Fruit fly (Drosophila melanogaster) whole organism, prepupa: ENCODE data around the gene CG8176.

ENCODE experiments used
- Blimp-1 ChIP-seq: fragments of 200-800 bp; sonication (Bioruptor generic); optimal IDR thresholded peaks from 3 replicates; lab custom pipeline; 2017; ENCODE audit warnings: missing biosample characterization, missing genetic modification characterization, mild to moderate bottlenecking, moderate library complexity, missing genetic modification reagents
- CG10669 ChIP-seq: fragments of 200-800 bp; sonication (Bioruptor generic); optimal IDR thresholded peaks from 3 replicates; lab custom pipeline; 2018; ENCODE audit warnings: missing biosample characterization, mild to moderate bottlenecking, missing genetic modification characterization, moderate library complexity
- CG11294 ChIP-seq: fragments of 200-800 bp; sonication (Bioruptor generic); IDR thresholded peaks from 2 replicates; pipeline ENCODE4 v1.3.6; 2022; ENCODE audit warnings: missing biosample characterization, missing genetic modification characterization
- CG11762 ChIP-seq: fragments of 200-800 bp; sonication (Bioruptor generic); optimal IDR thresholded peaks from 3 replicates; lab custom pipeline; 2016; ENCODE audit warnings: missing biosample characterization, missing genetic modification characterization; ENCODE audit not compliant: insufficient read depth
- CG11902 ChIP-seq: fragments of 200-800 bp; sonication (Bioruptor generic); optimal IDR thresholded peaks from 3 replicates; lab custom pipeline; 2016; ENCODE audit warnings: missing biosample characterization, missing genetic modification characterization
- CG15336 ChIP-seq: fragments of 200-800 bp; sonication (Bioruptor generic); IDR thresholded peaks from 2 replicates; pipeline ENCODE4 v1.3.6; 2022; ENCODE audit warnings: missing biosample characterization, missing genetic modification characterization
- CG1621 ChIP-seq: fragments of 200-800 bp; sonication (Bioruptor generic); optimal IDR thresholded peaks from 3 replicates; lab custom pipeline; 2018; ENCODE audit warnings: missing biosample characterization, mild to moderate bottlenecking, missing genetic modification characterization
- CG32006 ChIP-seq: fragments of 200-800 bp; sonication (Bioruptor generic); optimal IDR thresholded peaks from 3 replicates; lab custom pipeline; 2017; ENCODE audit warnings: missing biosample characterization, mild to moderate bottlenecking, missing genetic modification characterization
- CG3919 ChIP-seq: fragments of 200-800 bp; sonication (Bioruptor generic); optimal IDR thresholded peaks from 3 replicates; lab custom pipeline; 2016; ENCODE audit warnings: missing biosample characterization, missing genetic modification characterization
- CG4318 ChIP-seq: fragments of 200-800 bp; sonication (Bioruptor generic); optimal IDR thresholded peaks from 3 replicates; lab custom pipeline; 2017; ENCODE audit warnings: missing biosample characterization, mild to moderate bottlenecking, missing genetic modification characterization
- CG6163 ChIP-seq: fragments of 200-800 bp; sonication (Bioruptor generic); IDR thresholded peaks from 3 replicates; pipeline ENCODE4 v1.3.6; 2022; ENCODE audit warnings: missing biosample characterization, missing genetic modification characterization
- CG6792 ChIP-seq: fragments of 200-800 bp; sonication (Bioruptor generic); optimal IDR thresholded peaks from 3 replicates; lab custom pipeline; 2016; ENCODE audit warnings: missing biosample characterization, missing genetic modification characterization
- CG6808 ChIP-seq: fragments of 200-800 bp; sonication (Bioruptor generic); optimal IDR thresholded peaks from 3 replicates; lab custom pipeline; 2017; ENCODE audit warnings: missing biosample characterization, missing genetic modification characterization, mild to moderate bottlenecking, moderate library complexity, missing genetic modification reagents
- CG6854 ChIP-seq: fragments of 200-800 bp; sonication (Bioruptor generic); optimal IDR thresholded peaks from 2 replicates; lab custom pipeline; 2017; ENCODE audit warnings: missing biosample characterization, mild to moderate bottlenecking, missing genetic modification characterization
- CG8119 ChIP-seq: fragments of 200-800 bp; sonication (Bioruptor generic); IDR thresholded peaks from 3 replicates; pipeline ENCODE4 v1.3.6; 2022; ENCODE audit warnings: missing biosample characterization, missing genetic modification characterization
- CG8632 ChIP-seq: fragments of 200-800 bp; sonication (Bioruptor generic); optimal IDR thresholded peaks from 3 replicates; lab custom pipeline; 2016; ENCODE audit warnings: missing biosample characterization, missing genetic modification characterization
- CG9139 ChIP-seq: fragments of 200-800 bp; sonication (Bioruptor generic); optimal IDR thresholded peaks from 3 replicates; lab custom pipeline; 2017; ENCODE audit warnings: missing biosample characterization, mild to moderate bottlenecking, missing genetic modification characterization
- Eip78C ChIP-seq: fragments of 200-800 bp; sonication (Bioruptor generic); peaks from one replicate; lab custom pipeline; 2016; ENCODE audit warnings: missing biosample characterization, missing genetic modification characterization
- Eip93F ChIP-seq: fragments of 200-800 bp; sonication (Bioruptor generic); optimal IDR thresholded peaks from 2 replicates; lab custom pipeline; 2016; ENCODE audit warnings: missing biosample characterization, mild to moderate bottlenecking, missing genetic modification characterization
- Ets96B ChIP-seq: fragments of 200-800 bp; optimal IDR thresholded peaks from 2 replicates; lab custom pipeline; 2019; ENCODE audit warnings: missing biosample characterization, mild to moderate bottlenecking, missing genetic modification characterization, moderate library complexity
- Gug ChIP-seq: fragments of 200-800 bp; sonication (Bioruptor generic); IDR thresholded peaks from 2 replicates; pipeline ENCODE4 v1.3.6; 2022; ENCODE audit warnings: missing biosample characterization, missing genetic modification characterization
- Hr38 ChIP-seq: sonication (Bioruptor generic); optimal IDR thresholded peaks from 2 replicates; lab custom pipeline; 2016; ENCODE audit warnings: missing biosample characterization, missing genetic modification characterization
- Hr39 ChIP-seq: fragments of 200-800 bp; sonication (Bioruptor generic); optimal IDR thresholded peaks from 2 replicates; lab custom pipeline; 2016; ENCODE audit warnings: missing biosample characterization, missing genetic modification characterization
- Lpt ChIP-seq: fragments of 200-800 bp; sonication (Bioruptor generic); optimal IDR thresholded peaks from 3 replicates; lab custom pipeline; 2016; ENCODE audit warnings: missing biosample characterization, missing genetic modification characterization
- Met ChIP-seq: fragments of 200-800 bp; sonication (Bioruptor generic); optimal IDR thresholded peaks from 3 replicates; lab custom pipeline; 2016; ENCODE audit warnings: missing biosample characterization, missing genetic modification characterization
- OdsH ChIP-seq: fragments of 200-800 bp; sonication (Bioruptor generic); optimal IDR thresholded peaks from 3 replicates; lab custom pipeline; 2016; ENCODE audit warnings: missing biosample characterization, missing genetic modification characterization
- Smox ChIP-seq: fragments of 200-800 bp; sonication (Bioruptor generic); optimal IDR thresholded peaks from 3 replicates; lab custom pipeline; 2016; ENCODE audit warnings: missing biosample characterization, missing genetic modification characterization
- achi ChIP-seq: fragments of 200-800 bp; sonication (Bioruptor generic); optimal IDR thresholded peaks from 3 replicates; lab custom pipeline; 2016; ENCODE audit warnings: missing biosample characterization, missing genetic modification characterization
- cyc ChIP-seq: fragments of 200-800 bp; sonication (Bioruptor generic); optimal IDR thresholded peaks from 3 replicates; lab custom pipeline; 2016; ENCODE audit warnings: missing biosample characterization, missing genetic modification characterization
- dsx ChIP-seq: fragments of 200-800 bp; optimal IDR thresholded peaks from 3 replicates; lab custom pipeline; 2019; ENCODE audit warnings: missing biosample characterization, mild to moderate bottlenecking, missing genetic modification characterization, moderate library complexity; ENCODE audit not compliant: poor library complexity, severe bottlenecking
- eg ChIP-seq: fragments of 200-800 bp; sonication (Bioruptor generic); IDR thresholded peaks from 3 replicates; pipeline ENCODE4 v1.3.6; 2022; ENCODE audit warnings: missing biosample characterization, missing genetic modification characterization
- esn ChIP-seq: fragments of 200-800 bp; sonication (Bioruptor generic); optimal IDR thresholded peaks from 2 replicates; lab custom pipeline; 2016; ENCODE audit warnings: missing biosample characterization, mild to moderate bottlenecking, missing genetic modification characterization, moderate library complexity
- fd59A ChIP-seq: fragments of 200-800 bp; sonication (Bioruptor generic); optimal IDR thresholded peaks from 2 replicates; lab custom pipeline; 2017; ENCODE audit warnings: missing biosample characterization, mild to moderate bottlenecking, missing genetic modification characterization, missing genetic modification reagents
- fd85E ChIP-seq: fragments of 200-800 bp; sonication (Bioruptor generic); optimal IDR thresholded peaks from 3 replicates; lab custom pipeline; 2016; ENCODE audit warnings: missing biosample characterization, missing genetic modification characterization
- fkh ChIP-seq: fragments of 200-800 bp; sonication (Bioruptor generic); optimal IDR thresholded peaks from 3 replicates; lab custom pipeline; 2017; ENCODE audit warnings: missing biosample characterization, mild to moderate bottlenecking, missing genetic modification characterization, moderate library complexity
- lz ChIP-seq: fragments of 200-800 bp; sonication (Bioruptor generic); optimal IDR thresholded peaks from 3 replicates; lab custom pipeline; 2016; ENCODE audit warnings: missing biosample characterization, missing genetic modification characterization
- net ChIP-seq: fragments of 200-800 bp; sonication (Bioruptor generic); optimal IDR thresholded peaks from 3 replicates; lab custom pipeline; 2016; ENCODE audit warnings: missing biosample characterization, missing genetic modification characterization
- pdm3 ChIP-seq: fragments of 200-800 bp; sonication (Bioruptor generic); optimal IDR thresholded peaks from 3 replicates; lab custom pipeline; 2016; ENCODE audit warnings: missing biosample characterization, missing genetic modification characterization
- ss ChIP-seq, 2 experiments: fragments of 200-800 bp; sonication (Bioruptor generic); optimal IDR thresholded peaks; 2 replicates in 1 of 2; 3 replicates in 1 of 2; lab custom pipeline; 2017 to 2018; ENCODE audit warnings: mild to moderate bottlenecking in 2 of 2, missing biosample characterization in 2 of 2, missing genetic modification characterization in 2 of 2, moderate library complexity in 1 of 2
- svp ChIP-seq: fragments of 200-800 bp; sonication (Bioruptor generic); peaks from one replicate; lab custom pipeline; 2016; ENCODE audit warnings: missing biosample characterization, missing genetic modification characterization
- topi ChIP-seq: fragments of 200-800 bp; sonication (Bioruptor generic); optimal IDR thresholded peaks from 3 replicates; lab custom pipeline; 2016; ENCODE audit warnings: missing biosample characterization, missing genetic modification characterization
- vri ChIP-seq: fragments of 200-800 bp; sonication (Bioruptor generic); optimal IDR thresholded peaks from 3 replicates; lab custom pipeline; 2016; ENCODE audit warnings: missing biosample characterization, mild to moderate bottlenecking, missing genetic modification characterization

Gene CG8176

dm6 chr3R:9513052-9513420, 2.8 kb upstream of the CG8176 start, which contains the start of the genes Ras85D and Rlb1 (continued):
- TF ChIP-seq Smox (GFP tag; lab: Kevin White, UChicago) (no peak), CG9139 (GFP tag; lab: Kevin White, UChicago) (no peak), Blimp-1 (GFP tag; lab: Kevin White, UChicago) (no peak), CG6163 (no peak), fkh (GFP tag; lab: Kevin White, UChicago) (peak; percentile 29), fd85E (no peak)

DNA sequence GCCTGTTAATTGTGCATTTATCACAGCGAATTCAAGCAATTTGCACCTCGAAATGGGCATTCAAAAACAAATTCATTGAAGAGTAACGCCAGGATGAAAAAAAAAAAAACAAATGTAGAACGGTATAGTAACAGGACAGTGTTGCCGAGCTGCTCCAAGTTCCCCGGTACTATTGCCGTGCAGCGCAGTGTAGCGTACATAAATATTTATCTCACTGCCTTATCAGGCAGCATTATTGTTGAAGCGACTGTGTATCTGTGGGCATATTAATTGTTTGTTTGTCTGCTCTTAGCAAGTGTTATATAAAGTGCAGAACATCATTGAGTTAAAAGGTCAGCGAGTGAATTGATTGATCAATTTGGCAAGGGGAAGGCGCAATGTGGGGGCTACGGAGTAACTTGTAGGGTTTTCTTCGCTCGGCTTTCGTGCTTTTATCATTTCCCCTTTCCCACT, 619 bp downstream of the CG8176 start:
- TF ChIP-seq CG4318 (GFP tag; lab: Kevin White, UChicago), result no peak
- TF ChIP-seq Eip93F (GFP tag; lab: Kevin White, UChicago), result no peak
- TF ChIP-seq lz (GFP tag; lab: Kevin White, UChicago), result no peak
- TF ChIP-seq CG11902 (GFP tag; lab: Kevin White, UChicago), result no peak
- no peak for TF ChIP-seq net (GFP tag; lab: Kevin White, UChicago)
- TF ChIP-seq Met, result no peak
- peak; percentile 74 for TF ChIP-seq svp
- TF ChIP-seq CG11762, result no peak
- peak; percentile 84 for TF ChIP-seq fkh (GFP tag; lab: Kevin White, UChicago)
- TF ChIP-seq Lpt (GFP tag; lab: Kevin White, UChicago), result no peak
- no peak for TF ChIP-seq CG3919 (GFP tag; lab: Kevin White, UChicago)
- TF ChIP-seq Gug (GFP tag; lab: Robert Waterston, UW), result no peak
- no peak for TF ChIP-seq pdm3 (GFP tag; lab: Kevin White, UChicago)
- no peak for TF ChIP-seq eg (GFP tag; lab: Robert Waterston, UW)

DNA sequence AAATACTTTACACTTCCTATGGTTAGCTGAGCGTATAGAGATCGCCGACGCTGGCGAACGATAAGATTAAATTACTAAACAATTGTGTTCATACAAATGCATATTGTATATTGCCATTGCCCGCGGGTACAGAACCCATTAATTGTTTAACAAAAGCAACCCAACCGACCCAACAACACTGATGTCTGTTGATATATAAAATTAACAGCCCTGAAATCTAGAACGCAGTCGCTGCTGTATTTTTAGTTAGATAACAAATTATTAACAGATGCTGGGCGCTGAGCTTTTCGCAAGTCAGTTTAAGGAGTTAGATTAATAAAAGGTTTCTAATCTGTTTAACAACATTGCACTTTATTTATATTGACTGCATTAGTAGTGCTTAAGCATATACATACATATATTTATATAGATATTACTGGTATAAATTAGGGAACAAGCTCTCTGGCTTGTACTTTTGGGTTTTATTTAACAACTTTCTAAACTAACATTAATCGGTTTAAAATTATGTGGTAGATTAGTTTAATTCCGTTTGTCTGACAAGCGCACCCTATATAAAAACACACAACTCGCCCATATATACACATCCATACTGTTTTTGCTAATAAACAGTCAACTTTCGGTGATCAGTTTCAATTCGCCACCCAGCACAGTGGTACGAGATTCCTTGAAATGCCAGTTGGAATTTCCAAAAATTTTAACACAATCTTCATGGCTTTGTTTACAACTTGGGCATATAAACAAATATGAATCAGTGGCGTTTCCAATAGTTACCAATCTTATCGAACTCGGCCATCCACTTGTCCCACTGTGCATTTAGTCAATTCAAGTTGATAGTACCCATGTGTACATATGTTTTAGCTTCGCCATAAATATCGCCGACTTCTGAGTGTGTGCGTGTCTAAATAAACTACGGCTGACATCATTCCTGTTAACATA, 12.4 kb downstream of the CG8176 start:
- no peak for TF ChIP-seq CG1621
- TF ChIP-seq Smox (GFP tag; lab: Kevin White, UChicago), result no peak
- no peak for TF ChIP-seq Hr39
- peak; percentile 91 for TF ChIP-seq topi (GFP tag; lab: Kevin White, UChicago)
- no peak for TF ChIP-seq CG6808
- TF ChIP-seq Hr38 (GFP tag; lab: Kevin White, UChicago), result peak; percentile 12
- TF ChIP-seq lz (GFP tag; lab: Kevin White, UChicago), result peak; percentile 85
- peak; percentile 94 for TF ChIP-seq CG3919 (GFP tag; lab: Kevin White, UChicago)
- no peak for TF ChIP-seq dsx (GFP tag; lab: Kevin White, UChicago)
- TF ChIP-seq Lpt (GFP tag; lab: Kevin White, UChicago), result peak; percentile 76
- peak; percentile 53 for TF ChIP-seq CG6854 (GFP tag; lab: Kevin White, UChicago)
- TF ChIP-seq fd59A (GFP tag; lab: Kevin White, UChicago), result peak; percentile 28
- TF ChIP-seq vri (GFP tag; lab: Kevin White, UChicago), result peak; percentile 88
- TF ChIP-seq esn (GFP tag; lab: Kevin White, UChicago), result peak; percentile 87
- peak; percentile 86 for TF ChIP-seq cyc (GFP tag; lab: Kevin White, UChicago)
- TF ChIP-seq fkh (GFP tag; lab: Kevin White, UChicago), result peak; percentile 90
- TF ChIP-seq svp, result peak; percentile 94
- TF ChIP-seq CG11902 (GFP tag; lab: Kevin White, UChicago), result peak; percentile 91
- TF ChIP-seq CG4318 (GFP tag; lab: Kevin White, UChicago), result peak; percentile 68
- TF ChIP-seq CG9139 (GFP tag; lab: Kevin White, UChicago), result no peak
- no peak for TF ChIP-seq Met
- peak; percentile 94 for TF ChIP-seq CG11294
- peak; percentile 87 for TF ChIP-seq OdsH (GFP tag; lab: Kevin White, UChicago)
- no peak for TF ChIP-seq CG32006 (GFP tag; lab: Kevin White, UChicago)
- peak; percentile 27 for TF ChIP-seq Blimp-1 (GFP tag; lab: Kevin White, UChicago)
- TF ChIP-seq ss (GFP tag; optimal IDR thresholded peaks at IDR 0.05; lab: Kevin White, UChicago), result no peak
- TF ChIP-seq eg (GFP tag; lab: Robert Waterston, UW), result peak; percentile 96
- peak; percentile 86 for TF ChIP-seq CG8119 (GFP tag; lab: Robert Waterston, UW)
- peak; percentile 88 for TF ChIP-seq CG15336 (GFP tag; lab: Robert Waterston, UW)
- TF ChIP-seq Ets96B (tag; lab: Kevin White, UChicago), result no peak
- no peak for TF ChIP-seq CG8632 (GFP tag; lab: Kevin White, UChicago)
- no peak for TF ChIP-seq achi (GFP tag; lab: Kevin White, UChicago)
- peak; percentile 88 for TF ChIP-seq CG11762
- peak; percentile 85 for TF ChIP-seq CG10669
- no peak for TF ChIP-seq Eip93F (GFP tag; lab: Kevin White, UChicago)
- TF ChIP-seq net (GFP tag; lab: Kevin White, UChicago), result peak; percentile 88
- peak; percentile 98 for TF ChIP-seq Eip78C (GFP tag; lab: Kevin White, UChicago)
- TF ChIP-seq pdm3 (GFP tag; lab: Kevin White, UChicago), result peak; percentile 84
- TF ChIP-seq CG6792 (GFP tag; lab: Kevin White, UChicago), result peak; percentile 84
